Worm (Caenorhabditis elegans) whole organism, L1 larva: ENCODE data around the gene C36C5.12.

Experiments used
- C04F5.9 ChIP-seq: sonication (generic microtip); optimal IDR thresholded peaks from 2 replicates; lab custom pipeline; 2016; ENCODE audit warnings: missing genetic modification characterization, missing compliant biosample characterization
- C34B4.2 ChIP-seq: sonication (generic microtip); optimal IDR thresholded peaks from 2 replicates; lab custom pipeline; 2017; ENCODE audit warnings: mild to moderate bottlenecking, missing genetic modification characterization, missing compliant biosample characterization
- aly-2 ChIP-seq: fragments of 150-350 bp; optimal IDR thresholded peaks from 2 replicates; lab custom pipeline; 2014; ENCODE audit warnings: missing biosample characterization, missing genetic modification characterization
- ama-1 ChIP-seq: fragments of 150-350 bp; optimal IDR thresholded peaks from 2 replicates; lab custom pipeline; 2014
- ceh-8 ChIP-seq: fragments of 200-800 bp; sonication (Bioruptor generic); optimal IDR thresholded peaks from 2 replicates; lab custom pipeline; 2018; ENCODE audit warnings: mild to moderate bottlenecking, missing genetic modification characterization, moderate library complexity, missing compliant biosample characterization
- ceh-82 ChIP-seq, 3 experiments: fragments of 150-350 bp in 1 of 3; sonication (generic microtip) in 2 of 3; optimal IDR thresholded peaks; 2 replicates each; lab custom pipeline; 2014 to 2017; ENCODE audit warnings: missing biosample characterization in 3 of 3, missing genetic modification characterization in 3 of 3
- dpl-1 ChIP-seq, 3 experiments: fragments of 150-350 bp in 2 of 3; sonication (generic microtip) in 1 of 3; optimal IDR thresholded peaks; 2 replicates each; lab custom pipeline; 2014 to 2017; ENCODE audit warnings: missing biosample characterization in 3 of 3, missing genetic modification characterization in 3 of 3, missing genetic modification reagents in 3 of 3
- dsc-1 ChIP-seq: sonication (generic microtip); optimal IDR thresholded peaks from 2 replicates; lab custom pipeline; 2016; ENCODE audit warnings: mild to moderate bottlenecking, missing genetic modification characterization, missing compliant biosample characterization
- egl-13 ChIP-seq: sonication (generic microtip); optimal IDR thresholded peaks from 2 replicates; lab custom pipeline; 2016; ENCODE audit warnings: missing genotype, missing genetic modification reagents, missing genetic modification characterization, missing compliant biosample characterization
- elt-3 ChIP-seq, 6 experiments: fragments of 150-350 bp in 1 of 6; sonication (generic microtip); optimal IDR thresholded peaks; 2 replicates each; lab custom pipeline; 2017 to 2018; ENCODE audit warnings: missing biosample characterization in 6 of 6, missing genetic modification characterization in 6 of 6, inconsistent platforms in 1 of 6
- ets-5 ChIP-seq: fragments of 200-800 bp; sonication (Bioruptor generic); IDR thresholded peaks from 2 replicates; pipeline ENCODE4 v1.3.6; 2022; ENCODE audit warnings: missing genetic modification characterization, missing compliant biosample characterization
- fkh-4 ChIP-seq: sonication (generic microtip); optimal IDR thresholded peaks from 2 replicates; lab custom pipeline; 2016; ENCODE audit warnings: missing compliant biosample characterization, missing genetic modification characterization, borderline replicate concordance
- lir-3 ChIP-seq: sonication (generic microtip); optimal IDR thresholded peaks from 2 replicates; lab custom pipeline; 2016; ENCODE audit warnings: mild to moderate bottlenecking, missing genetic modification characterization, moderate library complexity, missing compliant biosample characterization; ENCODE audit not compliant: poor library complexity
- mdl-1 ChIP-seq, 2 experiments: fragments of 150-350 bp; optimal IDR thresholded peaks; 2 replicates each; lab custom pipeline; 2014 to 2017; ENCODE audit warnings: missing biosample characterization in 2 of 2, missing genetic modification characterization in 2 of 2, inconsistent platforms in 1 of 2
- pag-3 ChIP-seq: sonication (generic microtip); optimal IDR thresholded peaks from 2 replicates; lab custom pipeline; 2017; ENCODE audit warnings: missing genetic modification characterization, mild to moderate bottlenecking, missing compliant biosample characterization, antibody characterized with exemption, borderline replicate concordance; ENCODE audit not compliant: insufficient read depth
- skn-1 ChIP-seq: fragments of 150-350 bp; optimal IDR thresholded peaks from 2 replicates; lab custom pipeline; 2014; ENCODE audit warnings: missing biosample characterization, missing genetic modification characterization
- sox-4 ChIP-seq: sonication (generic microtip); optimal IDR thresholded peaks from 2 replicates; lab custom pipeline; 2016; ENCODE audit warnings: missing genetic modification characterization, missing compliant biosample characterization
- sup-37 ChIP-seq: fragments of 200-800 bp; sonication (Bioruptor generic); optimal IDR thresholded peaks from 2 replicates; lab custom pipeline; 2018; ENCODE audit warnings: mild to moderate bottlenecking, missing genetic modification characterization, missing compliant biosample characterization
- swsn-7 ChIP-seq: sonication (generic microtip); optimal IDR thresholded peaks from 2 replicates; lab custom pipeline; 2016; ENCODE audit warnings: missing genetic modification characterization, missing compliant biosample characterization
- tlp-1 ChIP-seq: fragments of 150-350 bp; optimal IDR thresholded peaks from 2 replicates; lab custom pipeline; 2014; ENCODE audit warnings: missing biosample characterization, missing genetic modification characterization
- unc-62 ChIP-seq: fragments of 150-350 bp; optimal IDR thresholded peaks from 2 replicates; lab custom pipeline; 2014; ENCODE audit warnings: missing biosample characterization, missing genetic modification reagents, missing genetic modification characterization
- ztf-4 ChIP-seq: fragments of 150-350 bp; optimal IDR thresholded peaks from 2 replicates; lab custom pipeline; 2014; ENCODE audit warnings: missing biosample characterization, missing genetic modification characterization

The C36C5.12 gene

DNA sequence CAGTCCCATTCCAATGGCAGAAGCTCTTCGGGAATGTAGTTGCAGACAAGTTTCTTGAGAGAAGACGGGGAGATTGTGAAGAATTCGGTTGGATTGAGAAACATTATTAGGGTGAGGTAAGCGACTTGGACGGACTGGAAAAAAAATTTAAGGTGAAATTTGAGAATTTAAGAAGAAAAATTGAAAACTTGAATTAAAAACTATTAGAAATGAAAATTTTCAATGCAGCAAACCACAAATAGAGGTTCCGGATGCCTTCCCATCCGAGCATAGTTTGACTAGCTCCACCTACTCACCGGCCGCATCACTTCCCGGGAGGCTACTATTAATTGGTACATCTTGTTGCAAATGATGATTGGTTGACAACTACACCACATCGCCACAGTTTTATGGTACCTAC, 45.4 kb downstream of the C36C5.12 start, which contains the start of gene Y73C8C.8:
Gene Y73C8C.8 (minus strand): TSS at position 101 of the 400 bp plus-strand sequence.
- TF ChIP-seq lir-3 (tag; lab: Kevin White, UChicago) (no peak), skn-1 (tag; lab: Kevin White, UChicago) (no peak), sox-4 (tag; lab: Kevin White, UChicago) (no peak), ets-5 (GFP tag; lab: Robert Waterston, UW) (no peak), dsc-1 (tag; lab: Kevin White, UChicago) (no peak), swsn-7 (no peak), ceh-82 (tag; optimal IDR thresholded peaks at IDR 0.05; lab: Kevin White, UChicago) (no peak), egl-13 (tag; lab: Kevin White, UChicago) (no peak), ceh-8 (no peak), tlp-1 (tag; lab: Kevin White, UChicago) (no peak), C04F5.9 (tag; lab: Kevin White, UChicago) (no peak), mdl-1 (tag; optimal IDR thresholded peaks at IDR 0.05; lab: Kevin White, UChicago) (no peak), ama-1 (lab: Kevin White, UChicago) (no peak), pag-3 (tag; lab: Kevin White, UChicago) (no peak), sup-37 (GFP tag; lab: Kevin White, UChicago) (no peak), aly-2 (tag; lab: Kevin White, UChicago) (no peak)

DNA sequence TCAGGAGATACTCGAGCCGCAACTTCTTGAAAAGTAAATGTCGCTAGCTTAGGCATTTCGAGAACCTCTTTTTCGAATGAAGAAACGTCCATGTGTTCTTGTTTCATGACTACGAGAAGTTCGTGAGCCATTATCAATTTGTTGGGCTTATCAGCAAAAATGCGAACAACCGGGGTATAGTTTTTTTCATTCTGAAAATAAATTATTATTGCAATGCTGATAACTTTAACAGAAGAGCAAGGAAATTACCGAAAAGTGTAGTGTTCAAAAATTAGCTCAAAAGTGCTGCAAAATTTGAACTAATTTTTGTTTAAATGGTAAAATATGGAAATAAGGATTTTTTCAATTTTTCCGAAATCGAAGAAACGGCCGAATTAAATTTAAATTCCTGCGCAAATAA, 47.0 kb downstream of the C36C5.12 start:
- TF ChIP-seq aly-2 (tag; lab: Kevin White, UChicago) (no peak), elt-3 (tag; optimal IDR thresholded peaks at IDR 0.05; lab: Kevin White, UChicago) (no peak), ztf-4 (tag; lab: Kevin White, UChicago) (no peak), C34B4.2 (tag; lab: Kevin White, UChicago) (no peak), fkh-4 (tag; lab: Kevin White, UChicago) (no peak), dpl-1 (GFP tag; optimal IDR thresholded peaks at IDR 0.05; lab: Kevin White, UChicago) (no peak), unc-62 (no peak)
